Worm (Caenorhabditis elegans) whole organism, L3 larva: ENCODE data around the gene ZK632.4.

Source experiments
- nhr-23 ChIP-seq: fragments of 150-350 bp; optimal IDR thresholded peaks from 2 replicates; lab custom pipeline; 2014; ENCODE audit warnings: missing biosample characterization, missing genetic modification reagents, missing genetic modification characterization
- unc-62 ChIP-seq: fragments of 150-350 bp; sonication (generic microtip); optimal IDR thresholded peaks from 4 replicates; lab custom pipeline; 2014; ENCODE audit warnings: missing biosample characterization, missing genetic modification reagents, missing genetic modification characterization

- TF ChIP-seq nhr-23 (tag; lab: Kevin White, UChicago) (peak; percentile 53), unc-62 (GFP tag; lab: Kevin White, UChicago) (no peak)
Observed at ce11 chrIII:9806968-9807559, at the start of gene ZK632.4.
